Fruit fly (Drosophila melanogaster) whole organism, embryonic: ENCODE measurements around the gene Arp3.
A peak's percentile ranks its signal among the peaks of the same experiment; 100 is the strongest.

Experiments
- Aef1 ChIP-seq: fragments of 200-800 bp; sonication (Bioruptor generic); IDR thresholded peaks from 3 replicates; pipeline ENCODE4 v1.3.6; 2022; ENCODE audit warnings: missing biosample characterization, missing genetic modification characterization
- Atf-2 ChIP-seq: fragments of 200-800 bp; sonication (Bioruptor generic); optimal IDR thresholded peaks from 2 replicates; lab custom pipeline; 2016; ENCODE audit warnings: missing biosample characterization, missing genetic modification characterization
- Atf3 ChIP-seq: fragments of 200-800 bp; sonication (Bioruptor generic); optimal IDR thresholded peaks from 3 replicates; lab custom pipeline; 2016; ENCODE audit warnings: missing biosample characterization, missing genetic modification characterization
- BEAF-32 ChIP-seq: fragments of 200-800 bp; sonication (Bioruptor generic); optimal IDR thresholded peaks from 3 replicates; lab custom pipeline; 2017; ENCODE audit warnings: missing biosample characterization, missing genetic modification characterization, mild to moderate bottlenecking, moderate library complexity, missing genetic modification reagents
- CG11504 ChIP-seq: fragments of 200-800 bp; sonication (Bioruptor generic); optimal IDR thresholded peaks from 3 replicates; lab custom pipeline; 2019; ENCODE audit warnings: missing biosample characterization, mild to moderate bottlenecking, missing genetic modification characterization, moderate library complexity
- CG11696 ChIP-seq: fragments of 200-800 bp; sonication (Bioruptor generic); IDR thresholded peaks from 2 replicates; pipeline ENCODE4 v1.3.6; 2022; ENCODE audit warnings: missing biosample characterization, missing genetic modification characterization
- CG13296 ChIP-seq: fragments of 200-800 bp; sonication (Bioruptor generic); optimal IDR thresholded peaks from 3 replicates; lab custom pipeline; 2018; ENCODE audit warnings: missing biosample characterization, mild to moderate bottlenecking, missing genetic modification characterization
- CG14441 ChIP-seq: fragments of 200-800 bp; sonication (Bioruptor generic); IDR thresholded peaks from 2 replicates; pipeline ENCODE4 v1.3.6; 2022; ENCODE audit warnings: missing biosample characterization, missing genetic modification characterization
- CG15601 ChIP-seq: fragments of 200-800 bp; sonication (Bioruptor generic); optimal IDR thresholded peaks from 3 replicates; lab custom pipeline; 2019; ENCODE audit warnings: missing biosample characterization, mild to moderate bottlenecking, missing genetic modification characterization, moderate library complexity
- CG15696 ChIP-seq: fragments of 200-800 bp; sonication (Bioruptor generic); optimal IDR thresholded peaks from 2 replicates; lab custom pipeline; 2019; ENCODE audit warnings: missing biosample characterization, mild to moderate bottlenecking, missing genetic modification characterization, moderate library complexity
- CG17328 ChIP-seq: fragments of 200-800 bp; sonication (Bioruptor generic); IDR thresholded peaks from 2 replicates; pipeline ENCODE4 v1.3.6; 2022; ENCODE audit warnings: missing biosample characterization, missing genetic modification characterization
- CG17359 ChIP-seq: fragments of 200-800 bp; sonication (Bioruptor generic); optimal IDR thresholded peaks from 3 replicates; lab custom pipeline; 2018; ENCODE audit warnings: missing biosample characterization, mild to moderate bottlenecking, missing genetic modification characterization, moderate library complexity
- CG18011 ChIP-seq: fragments of 200-800 bp; sonication (Bioruptor generic); optimal IDR thresholded peaks from 2 replicates; lab custom pipeline; 2017; ENCODE audit warnings: missing biosample characterization, missing genetic modification characterization, mild to moderate bottlenecking, moderate library complexity, missing genotype
- CG2120 ChIP-seq: fragments of 200-800 bp; sonication (Bioruptor generic); optimal IDR thresholded peaks from 3 replicates; lab custom pipeline; 2016; ENCODE audit warnings: missing biosample characterization, missing genetic modification characterization
- CG30403 ChIP-seq: fragments of 200-800 bp; sonication (Bioruptor generic); optimal IDR thresholded peaks from 3 replicates; lab custom pipeline; 2016; ENCODE audit warnings: missing biosample characterization, missing genetic modification characterization
- CG4854 ChIP-seq: fragments of 200-800 bp; sonication (Bioruptor generic); optimal IDR thresholded peaks from 2 replicates; lab custom pipeline; 2016; ENCODE audit warnings: missing biosample characterization, missing genetic modification characterization, inconsistent platforms
- CG6683 ChIP-seq: fragments of 200-800 bp; sonication (Bioruptor generic); optimal IDR thresholded peaks from 2 replicates; lab custom pipeline; 2017; ENCODE audit warnings: missing biosample characterization, mild to moderate bottlenecking, missing genetic modification characterization, missing genetic modification reagents
- CG6791 ChIP-seq: fragments of 200-800 bp; sonication (Bioruptor generic); IDR thresholded peaks from 3 replicates; pipeline ENCODE4 v1.3.6; 2022; ENCODE audit warnings: missing biosample characterization, missing genetic modification characterization; ENCODE audit not compliant: partially characterized antibody
- CG7786 ChIP-seq: fragments of 200-800 bp; sonication (Bioruptor generic); optimal IDR thresholded peaks from 2 replicates; lab custom pipeline; 2016; ENCODE audit warnings: missing biosample characterization, missing genetic modification characterization
- CG7928 ChIP-seq: fragments of 200-800 bp; sonication (Bioruptor generic); optimal IDR thresholded peaks from 2 replicates; lab custom pipeline; 2017; ENCODE audit warnings: missing biosample characterization, mild to moderate bottlenecking, missing genetic modification characterization
- CG8281 ChIP-seq: fragments of 200-800 bp; sonication (Bioruptor generic); optimal IDR thresholded peaks from 2 replicates; lab custom pipeline; 2018; ENCODE audit warnings: missing biosample characterization, mild to moderate bottlenecking, missing genetic modification characterization, moderate library complexity
- CTCF ChIP-seq: fragments of 200-800 bp; sonication (Bioruptor generic); optimal IDR thresholded peaks from 2 replicates; lab custom pipeline; 2017; ENCODE audit warnings: missing biosample characterization, mild to moderate bottlenecking, missing genetic modification characterization, moderate library complexity
- Chrac-16 ChIP-seq: fragments of 200-800 bp; sonication (Bioruptor generic); optimal IDR thresholded peaks from 3 replicates; lab custom pipeline; 2016; ENCODE audit warnings: missing biosample characterization, missing genetic modification characterization
- Dfd ChIP-seq, 2 experiments: fragments of >200 bp; optimal IDR thresholded peaks; 2 replicates each; lab custom pipeline; 2017; ENCODE audit warnings: missing biosample characterization in 2 of 2, missing genetic modification characterization in 2 of 2
- Dip3 ChIP-seq: fragments of 200-800 bp; sonication (Bioruptor generic); optimal IDR thresholded peaks from 3 replicates; lab custom pipeline; 2016; ENCODE audit warnings: missing biosample characterization, missing genetic modification characterization
- Doc3 ChIP-seq: fragments of 200-800 bp; sonication (Bioruptor generic); IDR thresholded peaks from 3 replicates; pipeline ENCODE4 v1.3.6; 2022; ENCODE audit warnings: missing biosample characterization, missing genetic modification characterization; ENCODE audit not compliant: partially characterized antibody
- E2f2 ChIP-seq: fragments of 200-800 bp; sonication (Bioruptor generic); IDR thresholded peaks from 2 replicates; pipeline ENCODE4 v1.3.6; 2022; ENCODE audit warnings: missing biosample characterization, missing genetic modification characterization
- Ets97D ChIP-seq: fragments of 200-800 bp; sonication (Bioruptor generic); optimal IDR thresholded peaks from 3 replicates; lab custom pipeline; 2016; ENCODE audit warnings: missing biosample characterization, missing genetic modification characterization
- H15 ChIP-seq: fragments of 200-800 bp; sonication (Bioruptor generic); IDR thresholded peaks from 3 replicates; pipeline ENCODE4 v1.3.6; 2022; ENCODE audit warnings: missing biosample characterization, missing genetic modification characterization
- Hmx ChIP-seq: fragments of 200-800 bp; sonication (Bioruptor generic); optimal IDR thresholded peaks from 2 replicates; lab custom pipeline; 2016; ENCODE audit warnings: missing biosample characterization, missing genetic modification characterization
- Hr39 ChIP-seq: fragments of >200 bp; optimal IDR thresholded peaks from 2 replicates; lab custom pipeline; 2017
- MTF-1 ChIP-seq: fragments of 200-800 bp; sonication (Bioruptor generic); optimal IDR thresholded peaks from 2 replicates; lab custom pipeline; 2018; ENCODE audit warnings: missing biosample characterization, mild to moderate bottlenecking, missing genetic modification characterization, borderline replicate concordance
- NFAT ChIP-seq: fragments of 200-800 bp; sonication (Bioruptor generic); IDR thresholded peaks from 2 replicates; pipeline ENCODE4 v1.3.6; 2022; ENCODE audit warnings: missing biosample characterization, missing genetic modification characterization
- Nf-YB ChIP-seq: fragments of 200-800 bp; sonication (Bioruptor generic); optimal IDR thresholded peaks from 3 replicates; lab custom pipeline; 2019; ENCODE audit warnings: missing biosample characterization, mild to moderate bottlenecking, missing genetic modification characterization, moderate library complexity
- Ravus ChIP-seq: fragments of 200-800 bp; sonication (Bioruptor generic); IDR thresholded peaks from 2 replicates; pipeline ENCODE4 v1.3.6; 2022; ENCODE audit warnings: missing biosample characterization, missing genetic modification characterization
- amos ChIP-seq: fragments of 200-800 bp; sonication (Bioruptor generic); IDR thresholded peaks from 2 replicates; pipeline ENCODE4 v1.3.6; 2022; ENCODE audit warnings: missing biosample characterization, missing genetic modification characterization; ENCODE audit not compliant: partially characterized antibody
- bcd ChIP-seq: fragments of 200-800 bp; sonication (Bioruptor generic); optimal IDR thresholded peaks from 2 replicates; lab custom pipeline; 2017; ENCODE audit warnings: missing biosample characterization, mild to moderate bottlenecking, missing genetic modification characterization
- cad ChIP-seq: fragments of >200 bp; optimal IDR thresholded peaks from 2 replicates; lab custom pipeline; 2017; ENCODE audit warnings: missing biosample characterization, missing genetic modification characterization
- chm ChIP-seq: fragments of 200-800 bp; sonication (Bioruptor generic); IDR thresholded peaks from 2 replicates; pipeline ENCODE4 v1.3.6; 2022; ENCODE audit warnings: missing biosample characterization, missing genetic modification characterization
- jing ChIP-seq: fragments of 200-800 bp; sonication (Bioruptor generic); optimal IDR thresholded peaks from 2 replicates; lab custom pipeline; 2018; ENCODE audit warnings: missing biosample characterization, mild to moderate bottlenecking, missing genetic modification characterization
- jumu ChIP-seq: fragments of 200-800 bp; sonication (Bioruptor generic); optimal IDR thresholded peaks from 3 replicates; lab custom pipeline; 2016; ENCODE audit warnings: missing biosample characterization, missing genetic modification characterization
- kni ChIP-seq: fragments of 200-800 bp; sonication (Bioruptor generic); optimal IDR thresholded peaks from 3 replicates; lab custom pipeline; 2017; ENCODE audit warnings: mild to moderate bottlenecking, missing biosample characterization, missing genetic modification reagents, missing genetic modification characterization
- pan ChIP-seq, 4 experiments: fragments of >200 bp in 3 of 4; fragments of 200-800 bp in 1 of 4; sonication (Bioruptor generic) in 1 of 4; optimal IDR thresholded peaks in 3 of 4; IDR thresholded peaks in 1 of 4; 2 replicates each; pipeline versions ENCODE4 v1.3.6 to Lab custom; 2017 to 2022; ENCODE audit warnings: missing biosample characterization in 2 of 4, missing genetic modification characterization in 2 of 4, mixed read lengths in 1 of 4
- peb ChIP-seq: fragments of 200-800 bp; sonication (Bioruptor generic); IDR thresholded peaks from 2 replicates; pipeline ENCODE4 v1.3.6; 2022; ENCODE audit warnings: missing biosample characterization, missing genetic modification characterization
- slbo ChIP-seq: fragments of 200-800 bp; sonication (Bioruptor generic); IDR thresholded peaks from 2 replicates; pipeline ENCODE4 v1.3.6; 2022; ENCODE audit warnings: missing biosample characterization, missing genetic modification characterization
- sqz ChIP-seq: fragments of 200-800 bp; sonication (Bioruptor generic); optimal IDR thresholded peaks from 3 replicates; lab custom pipeline; 2018; ENCODE audit warnings: missing biosample characterization, mild to moderate bottlenecking, missing genetic modification characterization
- toy ChIP-seq: fragments of 200-800 bp; sonication (Bioruptor generic); IDR thresholded peaks from 2 replicates; pipeline ENCODE4 v1.3.6; 2022; ENCODE audit warnings: missing biosample characterization, missing genetic modification characterization
- unpg ChIP-seq: fragments of 200-800 bp; sonication (Bioruptor generic); optimal IDR thresholded peaks from 3 replicates; lab custom pipeline; 2018; ENCODE audit warnings: missing biosample characterization, mild to moderate bottlenecking, missing genetic modification characterization, moderate library complexity
- usp ChIP-seq: fragments of >200 bp; optimal IDR thresholded peaks from 2 replicates; lab custom pipeline; 2017; ENCODE audit warnings: missing biosample characterization, missing genetic modification characterization
- vnd ChIP-seq: fragments of 200-800 bp; sonication (Bioruptor generic); IDR thresholded peaks from 3 replicates; pipeline ENCODE4 v1.3.6; 2022; ENCODE audit warnings: missing biosample characterization, missing genetic modification characterization; ENCODE audit not compliant: partially characterized antibody

The Arp3 gene

dm6 chr3L:8153206-8153996 is 37.7 kb upstream of the Arp3 start (continued):
- TF ChIP-seq CG6791 (GFP tag; lab: Robert Waterston, UW) = no peak
- no peak for TF ChIP-seq CG7786 (GFP tag; lab: Kevin White, UChicago)
- TF ChIP-seq MTF-1 (GFP tag; lab: Kevin White, UChicago) = no peak
- no peak for TF ChIP-seq amos
- TF ChIP-seq jumu = peak; percentile 27
- peak; percentile 82 for TF ChIP-seq CG17359 (tag; lab: Kevin White, UChicago)
- TF ChIP-seq Dfd (GFP tag; optimal IDR thresholded peaks at IDR 0.05; lab: Kevin White, UChicago) = no peak
- peak; percentile 80 for TF ChIP-seq CG11504 (tag; lab: Kevin White, UChicago)
- TF ChIP-seq usp (GFP tag; lab: Kevin White, UChicago) = no peak
- peak; percentile 65 for TF ChIP-seq jing (GFP tag; lab: Kevin White, UChicago)
- TF ChIP-seq sqz = peak; percentile 27
- TF ChIP-seq CG4854 = peak; percentile 3
- TF ChIP-seq CG14441 (GFP tag; lab: Robert Waterston, UW) = peak; percentile 66
- TF ChIP-seq E2f2 (GFP tag; lab: Robert Waterston, UW) = no peak
- TF ChIP-seq Dip3 = no peak
- TF ChIP-seq toy (GFP tag; lab: Robert Waterston, UW) = no peak
- TF ChIP-seq pan (optimal IDR thresholded peaks at IDR 0.05; lab: Kevin White, UChicago) = no peak
- peak in 1 of 2 experiments; percentile 69 for TF ChIP-seq pan (GFP tag; optimal IDR thresholded peaks at IDR 0.05 in 1 of 2, IDR thresholded peaks at IDR 0.05 in 1 of 2)
- TF ChIP-seq CG2120 = no peak
- TF ChIP-seq Ets97D = no peak
- TF ChIP-seq slbo (GFP tag; lab: Robert Waterston, UW) = peak; percentile 51
- TF ChIP-seq Hr39 (lab: Kevin White, UChicago) = no peak
- TF ChIP-seq CG11696 (GFP tag; lab: Robert Waterston, UW) = no peak
- TF ChIP-seq Ravus (GFP tag; lab: Robert Waterston, UW) = no peak
- TF ChIP-seq Atf3 (GFP tag; lab: Kevin White, UChicago) = peak; percentile 54
- TF ChIP-seq cad (GFP tag; lab: Kevin White, UChicago) = no peak
- no peak for TF ChIP-seq CG15601 (tag; lab: Kevin White, UChicago)
- no peak for TF ChIP-seq CTCF (GFP tag; lab: Kevin White, UChicago)
- peak; percentile 4 for TF ChIP-seq Chrac-16
- peak; percentile 3 for TF ChIP-seq CG8281 (tag; lab: Kevin White, UChicago)
- no peak for TF ChIP-seq chm (GFP tag; lab: Robert Waterston, UW)
- TF ChIP-seq CG6683 (GFP tag; lab: Kevin White, UChicago) = no peak
- TF ChIP-seq CG18011 (GFP tag; lab: Kevin White, UChicago) = no peak
- TF ChIP-seq NFAT (GFP tag; lab: Robert Waterston, UW) = no peak
- no peak for TF ChIP-seq vnd (GFP tag; lab: Robert Waterston, UW)
- TF ChIP-seq unpg (GFP tag; lab: Kevin White, UChicago) = peak; percentile 40
- peak; percentile 41 for TF ChIP-seq bcd (GFP tag; lab: Kevin White, UChicago)
- no peak for TF ChIP-seq CG7928
- peak; percentile 10 for TF ChIP-seq CG13296
- TF ChIP-seq CG30403 = peak; percentile 46
- no peak for TF ChIP-seq Doc3 (GFP tag; lab: Robert Waterston, UW)
- no peak for TF ChIP-seq BEAF-32
- TF ChIP-seq CG17328 (GFP tag; lab: Robert Waterston, UW) = peak; percentile 63
- peak; percentile 46; the same call in 1 of the 3 replicates for TF ChIP-seq Aef1 (GFP tag; lab: Robert Waterston, UW)
- TF ChIP-seq Nf-YB (GFP tag; lab: Kevin White, UChicago) = no peak
- no peak; the same call in 1 of the 2 replicates for TF ChIP-seq peb
- TF ChIP-seq Hmx = no peak
- peak; percentile 53; the same call in 1 of the 3 replicates for TF ChIP-seq H15 (GFP tag; lab: Robert Waterston, UW)
- no peak for TF ChIP-seq kni (GFP tag; lab: Kevin White, UChicago)
- peak; percentile 37 for TF ChIP-seq Atf-2 (GFP tag; lab: Kevin White, UChicago)
- TF ChIP-seq CG15696 (tag; lab: Kevin White, UChicago) = no peak
